Worm (Caenorhabditis elegans) whole organism, late embryonic: ENCODE results near the gene flwr-1.
A peak's percentile ranks its signal among the peaks of the same experiment; 100 is the strongest.

Source experiments
- K09A11.1 ChIP-seq: sonication (generic microtip); optimal IDR thresholded peaks from 2 replicates; lab custom pipeline; 2017; ENCODE audit warnings: antibody characterized with exemption, mild to moderate bottlenecking, missing genetic modification characterization, missing compliant biosample characterization; ENCODE audit not compliant: insufficient read depth
- ceh-48 ChIP-seq: sonication (generic microtip); optimal IDR thresholded peaks from 2 replicates; lab custom pipeline; 2016; ENCODE audit warnings: missing genetic modification characterization, inconsistent platforms, missing compliant biosample characterization
- ets-4 ChIP-seq: sonication (generic microtip); optimal IDR thresholded peaks from 2 replicates; lab custom pipeline; 2016; ENCODE audit warnings: missing genetic modification characterization, missing compliant biosample characterization
- pha-4 ChIP-seq: fragments of 150-350 bp; optimal IDR thresholded peaks from 2 replicates; lab custom pipeline; 2018; ENCODE audit warnings: missing biosample characterization, missing genetic modification reagents, missing genetic modification characterization
- sox-4 ChIP-seq: sonication (generic microtip); optimal IDR thresholded peaks from 2 replicates; lab custom pipeline; 2017; ENCODE audit warnings: mild to moderate bottlenecking, missing genetic modification characterization, inconsistent platforms, missing compliant biosample characterization
- unc-42 ChIP-seq: sonication (generic microtip); optimal IDR thresholded peaks from 2 replicates; lab custom pipeline; 2016; ENCODE audit warnings: missing genotype, missing genetic modification characterization, missing compliant biosample characterization

Gene flwr-1

DNA sequence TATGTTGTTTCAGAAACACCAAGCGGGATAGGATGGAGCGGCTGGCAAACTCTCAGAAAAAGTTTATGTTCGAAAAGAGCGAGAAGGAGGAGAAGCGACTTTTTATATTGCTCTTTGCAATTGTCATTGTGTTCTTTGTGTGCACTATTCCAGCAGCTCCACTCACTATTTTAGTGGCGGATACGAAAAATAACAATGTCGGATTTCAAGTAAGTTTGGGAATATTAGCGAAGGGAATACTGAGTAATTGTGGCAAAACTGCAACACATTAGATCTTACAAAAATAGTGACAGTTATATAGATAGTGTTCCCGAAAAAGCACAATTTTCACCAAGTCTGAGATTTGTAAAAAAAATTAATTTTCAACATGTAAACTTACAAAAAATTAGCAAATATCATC, 47.3 kb downstream of the flwr-1 start:
- no peak for TF ChIP-seq ceh-48 (tag; lab: Kevin White, UChicago)
- no peak for TF ChIP-seq pha-4 (tag; lab: Kevin White, UChicago)
- TF ChIP-seq sox-4 (tag; lab: Kevin White, UChicago) = no peak
- no peak for TF ChIP-seq ets-4 (tag; lab: Kevin White, UChicago)

DNA sequence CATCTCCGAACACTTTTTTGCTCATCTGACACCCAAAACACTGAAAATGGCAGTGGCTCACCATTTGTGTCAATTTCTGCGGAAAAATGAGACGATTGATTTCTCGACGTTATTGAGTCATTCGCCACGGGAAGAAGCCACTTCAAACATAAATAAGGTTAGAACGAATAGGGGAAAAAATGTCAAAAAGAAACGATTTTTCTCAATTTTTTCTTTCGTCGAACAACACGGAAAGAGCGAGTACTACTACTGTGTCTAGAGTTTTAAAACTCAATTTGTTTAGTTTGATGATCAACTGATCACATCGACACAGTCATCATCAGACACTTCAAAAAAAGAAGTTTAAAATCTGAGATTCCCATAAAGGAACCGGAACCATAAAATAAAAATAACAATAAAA, 49.2 kb downstream of the flwr-1 start:
- no peak for TF ChIP-seq K09A11.1 (tag; lab: Kevin White, UChicago)
- TF ChIP-seq unc-42 = peak; percentile 15
